Worm (Caenorhabditis elegans): Measurements from ENCODE around the gene str-9.
"Not testable (repeated sequence)": the region's sequence is repeated elsewhere in the genome, so short reads cannot be mapped to it uniquely, and the experiment has no call there.

ce11 chrV:15752941-15753340 is 5.6 kb upstream of the str-9 start, which contains the start of gene str-5:
- TF ChIP-seq pha-4 (tag; optimal IDR thresholded peaks at IDR 0.05); ztf-11 (tag; optimal IDR thresholded peaks at IDR 0.05); unc-62 (GFP tag; optimal IDR thresholded peaks at IDR 0.05); unc-39 (tag; optimal IDR thresholded peaks at IDR 0.05); ham-2 (GFP tag; optimal IDR thresholded peaks at IDR 0.05); nhr-237 (tag; optimal IDR thresholded peaks at IDR 0.05); blmp-1 (tag; optimal IDR thresholded peaks at IDR 0.05); lin-32 (GFP tag; optimal IDR thresholded peaks at IDR 0.05); lin-13 (tag; optimal IDR thresholded peaks at IDR 0.05); nhr-76 (tag; optimal IDR thresholded peaks at IDR 0.05); ceh-39 (tag; optimal IDR thresholded peaks at IDR 0.05); snpc-4 (tag; optimal IDR thresholded peaks at IDR 0.05); flh-1 (GFP tag; optimal IDR thresholded peaks at IDR 0.05); nhr-12 (tag; optimal IDR thresholded peaks at IDR 0.05): not testable (repeated sequence)
